Fruit fly (Drosophila melanogaster) whole organism, prepupa: ENCODE data around the gene Npc2d.
A peak's percentile ranks its signal among the peaks of the same experiment; 100 is the strongest.

Source experiments
- Blimp-1 ChIP-seq: fragments of 200-800 bp; sonication (Bioruptor generic); optimal IDR thresholded peaks from 3 replicates; lab custom pipeline; 2017; ENCODE audit warnings: missing biosample characterization, missing genetic modification characterization, mild to moderate bottlenecking, moderate library complexity, missing genetic modification reagents
- CG10669 ChIP-seq: fragments of 200-800 bp; sonication (Bioruptor generic); optimal IDR thresholded peaks from 3 replicates; lab custom pipeline; 2018; ENCODE audit warnings: missing biosample characterization, mild to moderate bottlenecking, missing genetic modification characterization, moderate library complexity
- CG11294 ChIP-seq: fragments of 200-800 bp; sonication (Bioruptor generic); IDR thresholded peaks from 2 replicates; pipeline ENCODE4 v1.3.6; 2022; ENCODE audit warnings: missing biosample characterization, missing genetic modification characterization
- CG11762 ChIP-seq: fragments of 200-800 bp; sonication (Bioruptor generic); optimal IDR thresholded peaks from 3 replicates; lab custom pipeline; 2016; ENCODE audit warnings: missing biosample characterization, missing genetic modification characterization; ENCODE audit not compliant: insufficient read depth
- CG11902 ChIP-seq: fragments of 200-800 bp; sonication (Bioruptor generic); optimal IDR thresholded peaks from 3 replicates; lab custom pipeline; 2016; ENCODE audit warnings: missing biosample characterization, missing genetic modification characterization
- CG15336 ChIP-seq: fragments of 200-800 bp; sonication (Bioruptor generic); IDR thresholded peaks from 2 replicates; pipeline ENCODE4 v1.3.6; 2022; ENCODE audit warnings: missing biosample characterization, missing genetic modification characterization
- CG1621 ChIP-seq: fragments of 200-800 bp; sonication (Bioruptor generic); optimal IDR thresholded peaks from 3 replicates; lab custom pipeline; 2018; ENCODE audit warnings: missing biosample characterization, mild to moderate bottlenecking, missing genetic modification characterization
- CG31627 ChIP-seq: fragments of 200-800 bp; sonication (Bioruptor generic); optimal IDR thresholded peaks from 3 replicates; lab custom pipeline; 2016; ENCODE audit warnings: missing biosample characterization, missing genetic modification characterization
- CG34406 ChIP-seq: fragments of 200-800 bp; sonication (Bioruptor generic); optimal IDR thresholded peaks from 3 replicates; lab custom pipeline; 2016; ENCODE audit warnings: missing biosample characterization, missing genetic modification characterization
- CG3919 ChIP-seq: fragments of 200-800 bp; sonication (Bioruptor generic); optimal IDR thresholded peaks from 3 replicates; lab custom pipeline; 2016; ENCODE audit warnings: missing biosample characterization, missing genetic modification characterization
- CG6163 ChIP-seq: fragments of 200-800 bp; sonication (Bioruptor generic); IDR thresholded peaks from 3 replicates; pipeline ENCODE4 v1.3.6; 2022; ENCODE audit warnings: missing biosample characterization, missing genetic modification characterization
- CG6792 ChIP-seq: fragments of 200-800 bp; sonication (Bioruptor generic); optimal IDR thresholded peaks from 3 replicates; lab custom pipeline; 2016; ENCODE audit warnings: missing biosample characterization, missing genetic modification characterization
- CG6854 ChIP-seq: fragments of 200-800 bp; sonication (Bioruptor generic); optimal IDR thresholded peaks from 2 replicates; lab custom pipeline; 2017; ENCODE audit warnings: missing biosample characterization, mild to moderate bottlenecking, missing genetic modification characterization
- CG7368 ChIP-seq: fragments of 200-800 bp; sonication (Bioruptor generic); optimal IDR thresholded peaks from 3 replicates; lab custom pipeline; 2016; ENCODE audit warnings: missing biosample characterization, missing genetic modification characterization
- CG8632 ChIP-seq: fragments of 200-800 bp; sonication (Bioruptor generic); optimal IDR thresholded peaks from 3 replicates; lab custom pipeline; 2016; ENCODE audit warnings: missing biosample characterization, missing genetic modification characterization
- CG9139 ChIP-seq: fragments of 200-800 bp; sonication (Bioruptor generic); optimal IDR thresholded peaks from 3 replicates; lab custom pipeline; 2017; ENCODE audit warnings: missing biosample characterization, mild to moderate bottlenecking, missing genetic modification characterization
- Eip93F ChIP-seq: fragments of 200-800 bp; sonication (Bioruptor generic); optimal IDR thresholded peaks from 2 replicates; lab custom pipeline; 2016; ENCODE audit warnings: missing biosample characterization, mild to moderate bottlenecking, missing genetic modification characterization
- Ets21C ChIP-seq: fragments of 200-800 bp; sonication (Bioruptor generic); optimal IDR thresholded peaks from 3 replicates; lab custom pipeline; 2016; ENCODE audit warnings: missing biosample characterization, missing genetic modification characterization
- Ets96B ChIP-seq: fragments of 200-800 bp; optimal IDR thresholded peaks from 2 replicates; lab custom pipeline; 2019; ENCODE audit warnings: missing biosample characterization, mild to moderate bottlenecking, missing genetic modification characterization, moderate library complexity
- Hr38 ChIP-seq: sonication (Bioruptor generic); optimal IDR thresholded peaks from 2 replicates; lab custom pipeline; 2016; ENCODE audit warnings: missing biosample characterization, missing genetic modification characterization
- Hr39 ChIP-seq: fragments of 200-800 bp; sonication (Bioruptor generic); optimal IDR thresholded peaks from 2 replicates; lab custom pipeline; 2016; ENCODE audit warnings: missing biosample characterization, missing genetic modification characterization
- Sox102F ChIP-seq: fragments of 200-800 bp; sonication (Bioruptor generic); optimal IDR thresholded peaks from 2 replicates; lab custom pipeline; 2016; ENCODE audit warnings: missing biosample characterization, mild to moderate bottlenecking, missing genetic modification characterization
- Sox14 ChIP-seq: fragments of 200-800 bp; sonication (Bioruptor generic); optimal IDR thresholded peaks from 3 replicates; lab custom pipeline; 2016; ENCODE audit warnings: missing biosample characterization, missing genetic modification characterization
- achi ChIP-seq: fragments of 200-800 bp; sonication (Bioruptor generic); optimal IDR thresholded peaks from 3 replicates; lab custom pipeline; 2016; ENCODE audit warnings: missing biosample characterization, missing genetic modification characterization
- cyc ChIP-seq: fragments of 200-800 bp; sonication (Bioruptor generic); optimal IDR thresholded peaks from 3 replicates; lab custom pipeline; 2016; ENCODE audit warnings: missing biosample characterization, missing genetic modification characterization
- eg ChIP-seq: fragments of 200-800 bp; sonication (Bioruptor generic); IDR thresholded peaks from 3 replicates; pipeline ENCODE4 v1.3.6; 2022; ENCODE audit warnings: missing biosample characterization, missing genetic modification characterization
- esn ChIP-seq: fragments of 200-800 bp; sonication (Bioruptor generic); optimal IDR thresholded peaks from 2 replicates; lab custom pipeline; 2016; ENCODE audit warnings: missing biosample characterization, mild to moderate bottlenecking, missing genetic modification characterization, moderate library complexity
- fd85E ChIP-seq: fragments of 200-800 bp; sonication (Bioruptor generic); optimal IDR thresholded peaks from 3 replicates; lab custom pipeline; 2016; ENCODE audit warnings: missing biosample characterization, missing genetic modification characterization
- fkh ChIP-seq: fragments of 200-800 bp; sonication (Bioruptor generic); optimal IDR thresholded peaks from 3 replicates; lab custom pipeline; 2017; ENCODE audit warnings: missing biosample characterization, mild to moderate bottlenecking, missing genetic modification characterization, moderate library complexity
- lz ChIP-seq: fragments of 200-800 bp; sonication (Bioruptor generic); optimal IDR thresholded peaks from 3 replicates; lab custom pipeline; 2016; ENCODE audit warnings: missing biosample characterization, missing genetic modification characterization
- pdm3 ChIP-seq: fragments of 200-800 bp; sonication (Bioruptor generic); optimal IDR thresholded peaks from 3 replicates; lab custom pipeline; 2016; ENCODE audit warnings: missing biosample characterization, missing genetic modification characterization
- ss ChIP-seq, 2 experiments: fragments of 200-800 bp; sonication (Bioruptor generic); optimal IDR thresholded peaks; 2 replicates in 1 of 2; 3 replicates in 1 of 2; lab custom pipeline; 2017 to 2018; ENCODE audit warnings: mild to moderate bottlenecking in 2 of 2, missing biosample characterization in 2 of 2, missing genetic modification characterization in 2 of 2, moderate library complexity in 1 of 2
- svp ChIP-seq: fragments of 200-800 bp; sonication (Bioruptor generic); peaks from one replicate; lab custom pipeline; 2016; ENCODE audit warnings: missing biosample characterization, missing genetic modification characterization
- topi ChIP-seq: fragments of 200-800 bp; sonication (Bioruptor generic); optimal IDR thresholded peaks from 3 replicates; lab custom pipeline; 2016; ENCODE audit warnings: missing biosample characterization, missing genetic modification characterization
- vri ChIP-seq: fragments of 200-800 bp; sonication (Bioruptor generic); optimal IDR thresholded peaks from 3 replicates; lab custom pipeline; 2016; ENCODE audit warnings: missing biosample characterization, mild to moderate bottlenecking, missing genetic modification characterization

The Npc2d gene

DNA sequence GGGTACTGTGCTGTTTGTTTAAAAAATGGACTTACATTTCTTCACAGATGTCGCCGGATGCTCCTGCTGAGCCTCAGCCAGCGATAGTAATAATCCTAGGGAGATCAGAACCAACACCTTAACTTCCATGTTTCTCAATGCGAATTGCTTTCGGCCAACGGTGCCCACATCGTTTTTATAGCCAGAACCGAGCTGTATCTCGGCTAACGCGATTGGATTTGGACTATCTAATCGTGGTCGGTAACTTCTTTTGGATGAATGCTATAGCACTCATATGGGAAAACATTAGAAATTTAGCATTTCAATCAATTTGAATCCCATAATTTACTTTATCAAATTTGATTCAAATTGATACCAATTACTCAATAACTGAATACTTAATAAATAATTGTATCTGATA is at the start of gene Npc2d:
Gene Npc2d, minus strand, starts transcription at position 133 of the 400 bp plus-strand sequence.
- no peak for TF ChIP-seq cyc (GFP tag; lab: Kevin White, UChicago)
- no peak for TF ChIP-seq Blimp-1

DNA sequence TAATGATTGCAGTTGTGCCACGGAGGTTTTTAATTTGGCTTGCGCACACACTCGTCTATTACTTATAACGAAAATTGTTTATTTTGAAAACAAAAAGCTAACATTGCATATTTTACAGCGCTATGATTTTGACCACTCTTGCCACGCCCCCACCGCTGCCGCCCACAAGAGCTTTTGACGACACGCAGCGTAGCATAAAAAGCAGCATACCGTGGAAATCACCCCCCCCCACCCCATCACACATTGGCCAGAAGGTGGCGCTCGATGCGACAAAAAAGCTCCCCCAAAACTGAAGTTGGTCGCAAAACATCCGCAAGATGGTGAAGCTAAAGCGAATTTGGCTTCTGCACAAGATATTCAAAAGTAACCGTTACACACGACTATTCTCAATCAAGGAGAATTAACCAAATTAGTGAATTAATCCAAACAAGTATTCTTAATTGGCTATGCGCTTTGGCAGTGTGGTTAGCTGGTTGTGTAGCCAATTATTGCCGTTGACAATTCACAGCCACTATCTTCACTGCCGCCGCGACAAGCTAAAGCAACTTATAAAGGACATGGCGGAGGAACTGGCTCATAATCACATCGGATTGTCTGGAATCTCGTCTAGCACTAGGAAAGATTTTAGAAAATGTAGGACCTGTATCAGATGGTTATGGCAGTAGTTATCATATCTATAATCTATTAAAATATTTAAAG is 44.8 kb upstream of the Npc2d start:
- TF ChIP-seq Blimp-1 (no peak), fd85E (GFP tag; lab: Kevin White, UChicago) (no peak), CG11294 (GFP tag; lab: Robert Waterston, UW) (no peak), CG3919 (peak; percentile 15), cyc (GFP tag; lab: Kevin White, UChicago) (peak; percentile 11), Sox102F (no peak), fkh (peak; percentile 30), CG6163 (GFP tag; lab: Robert Waterston, UW) (peak; percentile 48; the same call in 1 of the 3 replicates), Ets21C (GFP tag; lab: Kevin White, UChicago) (no peak)

DNA sequence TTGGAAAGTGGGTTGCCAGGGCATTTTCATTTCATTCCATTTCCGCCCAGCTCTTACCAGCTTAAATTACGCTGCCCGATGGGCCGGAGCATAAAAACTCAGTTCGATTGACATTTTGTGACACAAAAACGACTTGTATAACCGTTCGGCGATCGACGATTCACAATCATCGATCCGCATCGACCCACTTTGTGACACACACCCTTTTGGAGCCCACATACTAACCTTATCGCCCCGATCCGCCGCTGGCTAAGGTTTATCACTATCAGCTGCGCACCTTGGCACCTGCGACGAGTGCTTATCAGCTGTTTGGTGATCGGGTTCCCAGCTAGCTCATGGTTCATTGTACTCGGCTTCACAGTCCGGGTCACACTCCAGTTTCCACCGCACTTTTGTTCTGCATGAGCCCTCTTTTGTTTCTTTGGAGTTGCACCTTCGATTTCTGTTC is 43.5 kb upstream of the Npc2d start:
- peak; percentile 21 for TF ChIP-seq Sox14 (GFP tag; lab: Kevin White, UChicago)
- no peak for TF ChIP-seq Hr38 (GFP tag; lab: Kevin White, UChicago)
- TF ChIP-seq CG1621 (tag; lab: Kevin White, UChicago) = no peak
- peak; percentile 62 for TF ChIP-seq vri (GFP tag; lab: Kevin White, UChicago)
- TF ChIP-seq CG11762 (GFP tag; lab: Kevin White, UChicago) = no peak

DNA sequence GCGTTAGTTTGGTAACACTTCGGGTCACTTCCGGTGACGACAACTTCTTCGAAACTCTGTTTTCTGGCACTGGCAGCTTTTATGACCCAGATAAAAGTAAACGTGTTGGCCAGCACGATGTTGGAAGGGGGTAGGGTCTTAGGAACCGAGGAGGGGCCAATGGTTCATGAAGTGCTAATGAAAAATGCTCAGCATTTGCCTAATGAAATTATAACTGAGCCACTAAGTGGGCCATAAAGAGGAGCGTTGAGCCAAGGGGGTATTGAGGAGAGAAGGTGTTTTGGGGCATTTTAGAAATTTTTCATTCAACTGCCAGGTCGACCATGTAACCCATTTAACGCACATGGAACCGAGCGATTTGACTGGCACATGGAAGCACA is 42.4 kb upstream of the Npc2d start:
- TF ChIP-seq cyc (GFP tag; lab: Kevin White, UChicago) (no peak), fkh (no peak), CG6854 (no peak), CG10669 (GFP tag; lab: Kevin White, UChicago) (no peak), lz (GFP tag; lab: Kevin White, UChicago) (no peak), CG3919 (no peak), pdm3 (GFP tag; lab: Kevin White, UChicago) (no peak), CG11902 (no peak), Ets96B (no peak), ss (GFP tag; optimal IDR thresholded peaks at IDR 0.05; lab: Kevin White, UChicago) (no peak), eg (GFP tag; lab: Robert Waterston, UW) (no peak), topi (no peak), vri (GFP tag; lab: Kevin White, UChicago) (no peak), CG7368 (no peak), CG9139 (GFP tag; lab: Kevin White, UChicago) (no peak), CG6792 (GFP tag; lab: Kevin White, UChicago) (no peak), fd85E (GFP tag; lab: Kevin White, UChicago) (no peak), CG8632 (GFP tag; lab: Kevin White, UChicago) (no peak)
- TF ChIP-seq, all 60 proteins: peak for 0

DNA sequence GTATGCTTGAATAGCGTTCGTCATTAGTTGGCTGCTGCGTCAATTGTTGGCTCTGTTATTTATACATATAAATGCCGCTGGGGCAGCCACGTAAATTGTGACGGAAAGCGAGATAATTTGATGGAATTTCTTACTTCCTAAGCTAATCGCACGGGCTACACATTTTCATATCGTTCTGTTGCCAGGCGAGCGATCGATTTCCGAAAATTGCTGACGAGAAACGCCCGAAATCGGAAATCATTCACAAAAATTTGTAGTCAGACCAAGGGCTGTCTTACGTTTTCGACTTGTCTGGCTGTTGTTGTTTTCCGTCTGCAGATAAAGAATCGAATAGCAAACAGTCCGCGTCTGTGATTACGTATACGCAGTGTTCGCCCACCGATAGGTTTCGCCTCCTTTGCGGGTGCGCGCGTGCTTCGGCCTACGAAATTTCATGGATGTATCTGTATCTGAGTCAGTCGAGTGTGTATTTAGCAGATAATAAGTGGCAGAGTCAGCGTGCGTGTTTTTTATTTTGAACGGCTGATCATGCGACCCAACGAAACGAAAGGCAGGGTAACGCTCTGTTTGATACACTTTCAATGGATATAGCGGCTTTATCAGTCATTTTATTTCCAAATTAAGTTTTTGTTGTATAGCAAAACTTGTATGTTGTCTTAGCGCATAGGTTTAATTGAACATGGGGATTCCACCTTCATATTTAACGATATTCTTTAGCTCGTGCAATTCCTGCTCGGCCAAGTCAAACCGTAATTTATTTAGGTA is 41.8 kb upstream of the Npc2d start:
- TF ChIP-seq Ets21C (GFP tag; lab: Kevin White, UChicago) = no peak
- TF ChIP-seq achi (GFP tag; lab: Kevin White, UChicago) = no peak
- 0 out of 2 replicates have a peak, but pooled peaks have one; percentile 21 for TF ChIP-seq CG15336 (GFP tag; lab: Robert Waterston, UW)
- peak; percentile 85 for TF ChIP-seq vri (GFP tag; lab: Kevin White, UChicago)
- TF ChIP-seq fkh = peak; percentile 83
- no peak for TF ChIP-seq Sox102F
- TF ChIP-seq Eip93F (GFP tag; lab: Kevin White, UChicago) = peak; percentile 55
- TF ChIP-seq CG34406 (GFP tag; lab: Kevin White, UChicago) = peak; percentile 3
- TF ChIP-seq cyc (GFP tag; lab: Kevin White, UChicago) = peak; percentile 12
- peak; percentile 74 for TF ChIP-seq svp
- peak; percentile 21 for TF ChIP-seq CG31627 (GFP tag; lab: Kevin White, UChicago)
- peak; percentile 26 for TF ChIP-seq Hr39
- peak; percentile 27; the same call in 1 of the 3 replicates for TF ChIP-seq CG6163 (GFP tag; lab: Robert Waterston, UW)
- TF ChIP-seq esn (GFP tag; lab: Kevin White, UChicago) = peak; percentile 40
- no peak for TF ChIP-seq CG6792 (GFP tag; lab: Kevin White, UChicago)
- TF ChIP-seq, all 60 proteins: peak for 11
